Worm (Caenorhabditis elegans) whole organism, L1 larva: ENCODE measurements around the gene dmd-6.
A peak's percentile ranks its signal among the peaks of the same experiment; 100 is the strongest.

Experiments used
- C04F5.9 ChIP-seq: sonication (generic microtip); optimal IDR thresholded peaks from 2 replicates; lab custom pipeline; 2016; ENCODE audit warnings: missing genetic modification characterization, missing compliant biosample characterization
- C16A3.4 ChIP-seq: fragments of 150-350 bp; optimal IDR thresholded peaks from 2 replicates; lab custom pipeline; 2014; ENCODE audit warnings: missing biosample characterization, missing genetic modification characterization
- C34B4.2 ChIP-seq: sonication (generic microtip); optimal IDR thresholded peaks from 2 replicates; lab custom pipeline; 2017; ENCODE audit warnings: mild to moderate bottlenecking, missing genetic modification characterization, missing compliant biosample characterization
- aha-1 ChIP-seq: fragments of 150-350 bp; optimal IDR thresholded peaks from 2 replicates; lab custom pipeline; 2014; ENCODE audit warnings: missing biosample characterization, missing genetic modification characterization
- alr-1 ChIP-seq: fragments of 200-800 bp; sonication (Bioruptor generic); optimal IDR thresholded peaks from 2 replicates; lab custom pipeline; 2018; ENCODE audit warnings: borderline replicate concordance, mild to moderate bottlenecking, missing genetic modification characterization, missing compliant biosample characterization
- blmp-1 ChIP-seq: fragments of 150-350 bp; optimal IDR thresholded peaks from 2 replicates; lab custom pipeline; 2014; ENCODE audit warnings: missing biosample characterization, missing genetic modification characterization
- ceh-63 ChIP-seq: fragments of 200-800 bp; sonication (Bioruptor generic); optimal IDR thresholded peaks from 2 replicates; lab custom pipeline; 2018; ENCODE audit warnings: mild to moderate bottlenecking, missing genetic modification characterization, missing compliant biosample characterization
- ceh-8 ChIP-seq: fragments of 200-800 bp; sonication (Bioruptor generic); optimal IDR thresholded peaks from 2 replicates; lab custom pipeline; 2018; ENCODE audit warnings: mild to moderate bottlenecking, missing genetic modification characterization, moderate library complexity, missing compliant biosample characterization
- ceh-88 ChIP-seq: fragments of 200-800 bp; sonication (Bioruptor generic); IDR thresholded peaks from 2 replicates; pipeline ENCODE4 v1.3.6; 2022; ENCODE audit warnings: missing genetic modification characterization, missing compliant biosample characterization
- ceh-90 ChIP-seq: sonication (generic microtip); optimal IDR thresholded peaks from 2 replicates; lab custom pipeline; 2016; ENCODE audit warnings: missing genetic modification characterization, missing compliant biosample characterization
- dpl-1 ChIP-seq, 3 experiments: fragments of 150-350 bp in 2 of 3; sonication (generic microtip) in 1 of 3; optimal IDR thresholded peaks; 2 replicates each; lab custom pipeline; 2014 to 2017; ENCODE audit warnings: missing biosample characterization in 3 of 3, missing genetic modification characterization in 3 of 3, missing genetic modification reagents in 3 of 3
- dsc-1 ChIP-seq: sonication (generic microtip); optimal IDR thresholded peaks from 2 replicates; lab custom pipeline; 2016; ENCODE audit warnings: mild to moderate bottlenecking, missing genetic modification characterization, missing compliant biosample characterization
- efl-1 ChIP-seq, 4 experiments: fragments of 150-350 bp; optimal IDR thresholded peaks in 3 of 4; peaks in 1 of 4; 1 replicate in 1 of 4; 2 replicates in 3 of 4; lab custom pipeline; 2014; ENCODE audit warnings: missing biosample characterization in 2 of 4, missing genetic modification characterization in 2 of 4, missing genetic modification reagents in 2 of 4
- egl-27 ChIP-seq, 2 experiments: fragments of 150-350 bp in 1 of 2; sonication (generic microtip); optimal IDR thresholded peaks; 3 replicates each; lab custom pipeline; 2017 to 2018; ENCODE audit warnings: missing biosample characterization in 2 of 2, missing genetic modification characterization in 2 of 2, missing genetic modification reagents in 2 of 2
- ets-5 ChIP-seq: fragments of 200-800 bp; sonication (Bioruptor generic); IDR thresholded peaks from 2 replicates; pipeline ENCODE4 v1.3.6; 2022; ENCODE audit warnings: missing genetic modification characterization, missing compliant biosample characterization
- fkh-4 ChIP-seq: sonication (generic microtip); optimal IDR thresholded peaks from 2 replicates; lab custom pipeline; 2016; ENCODE audit warnings: missing compliant biosample characterization, missing genetic modification characterization, borderline replicate concordance
- fkh-8 ChIP-seq: sonication (generic microtip); optimal IDR thresholded peaks from 2 replicates; lab custom pipeline; 2016; ENCODE audit warnings: mild to moderate bottlenecking, missing genetic modification characterization, missing compliant biosample characterization
- irx-1 ChIP-seq: sonication (generic microtip); optimal IDR thresholded peaks from 2 replicates; lab custom pipeline; 2016; ENCODE audit warnings: missing genetic modification characterization, missing compliant biosample characterization
- jun-1 ChIP-seq: fragments of 150-350 bp; optimal IDR thresholded peaks from 2 replicates; lab custom pipeline; 2014; ENCODE audit warnings: missing biosample characterization, missing genetic modification reagents, missing genetic modification characterization
- lin-14 ChIP-seq: fragments of 200-800 bp; sonication (Bioruptor generic); optimal IDR thresholded peaks from 2 replicates; lab custom pipeline; 2018; ENCODE audit warnings: mild to moderate bottlenecking, missing genetic modification characterization, moderate library complexity, missing compliant biosample characterization
- lin-15B ChIP-seq: fragments of 150-350 bp; sonication (generic microtip); optimal IDR thresholded peaks from 3 replicates; lab custom pipeline; 2014; ENCODE audit warnings: missing biosample characterization, missing genetic modification characterization
- lin-35 ChIP-seq, 2 experiments: fragments of 150-350 bp; optimal IDR thresholded peaks; 2 replicates each; lab custom pipeline; 2014; ENCODE audit warnings: missing biosample characterization in 2 of 2, missing genetic modification characterization in 2 of 2, missing genetic modification reagents in 2 of 2
- lin-39 ChIP-seq: fragments of 150-350 bp; optimal IDR thresholded peaks from 2 replicates; lab custom pipeline; 2014; ENCODE audit warnings: missing biosample characterization, missing genetic modification reagents, missing genetic modification characterization
- lsy-2 ChIP-seq, 2 experiments: fragments of 150-350 bp; optimal IDR thresholded peaks; 2 replicates each; lab custom pipeline; 2014; ENCODE audit warnings: missing biosample characterization in 2 of 2, missing genetic modification characterization in 2 of 2
- mdl-1 ChIP-seq, 2 experiments: fragments of 150-350 bp; optimal IDR thresholded peaks; 2 replicates each; lab custom pipeline; 2014 to 2017; ENCODE audit warnings: missing biosample characterization in 2 of 2, missing genetic modification characterization in 2 of 2, inconsistent platforms in 1 of 2
- mep-1 ChIP-seq: fragments of 150-350 bp; optimal IDR thresholded peaks from 2 replicates; lab custom pipeline; 2014; ENCODE audit warnings: missing biosample characterization, missing genetic modification characterization
- nhr-11 ChIP-seq: fragments of 150-350 bp; optimal IDR thresholded peaks from 2 replicates; lab custom pipeline; 2014; ENCODE audit warnings: missing biosample characterization, missing genetic modification characterization
- nhr-19 ChIP-seq: fragments of 200-800 bp; sonication (Bioruptor generic); conservative IDR thresholded peaks from 2 replicates; pipeline ENCODE4 v1.3.6; 2022; ENCODE audit warnings: missing genetic modification characterization, missing compliant biosample characterization
- nhr-20 ChIP-seq: sonication (generic microtip); optimal IDR thresholded peaks from 2 replicates; lab custom pipeline; 2016; ENCODE audit warnings: mild to moderate bottlenecking, missing genetic modification characterization, missing compliant biosample characterization
- nhr-237 ChIP-seq: fragments of 150-350 bp; optimal IDR thresholded peaks from 2 replicates; lab custom pipeline; 2014; ENCODE audit warnings: missing biosample characterization, missing genetic modification characterization
- nhr-47 ChIP-seq: sonication (generic microtip); optimal IDR thresholded peaks from 2 replicates; lab custom pipeline; 2016; ENCODE audit warnings: mild to moderate bottlenecking, missing genetic modification characterization, moderate library complexity, missing compliant biosample characterization
- nhr-71 ChIP-seq: sonication (generic microtip); optimal IDR thresholded peaks from 2 replicates; lab custom pipeline; 2016; ENCODE audit warnings: mild to moderate bottlenecking, missing genetic modification characterization, moderate library complexity, missing compliant biosample characterization
- nhr-84 ChIP-seq: sonication (generic microtip); optimal IDR thresholded peaks from 2 replicates; lab custom pipeline; 2017; ENCODE audit warnings: missing biosample characterization, missing genetic modification characterization
- nhr-85 ChIP-seq: sonication (generic microtip); peaks from one replicate; lab custom pipeline; 2016; ENCODE audit warnings: missing genetic modification characterization, inconsistent platforms, missing compliant biosample characterization
- pqm-1 ChIP-seq: sonication (generic microtip); optimal IDR thresholded peaks from 3 replicates; lab custom pipeline; 2017; ENCODE audit warnings: missing biosample characterization, missing genetic modification characterization
- rnt-1 ChIP-seq: sonication (generic microtip); optimal IDR thresholded peaks from 2 replicates; lab custom pipeline; 2016; ENCODE audit warnings: mild to moderate bottlenecking, missing genetic modification characterization, moderate library complexity, missing compliant biosample characterization
- skn-1 ChIP-seq: fragments of 150-350 bp; optimal IDR thresholded peaks from 2 replicates; lab custom pipeline; 2014; ENCODE audit warnings: missing biosample characterization, missing genetic modification characterization
- snu-23 ChIP-seq: sonication (generic microtip); optimal IDR thresholded peaks from 2 replicates; lab custom pipeline; 2016; ENCODE audit warnings: missing genetic modification characterization, missing compliant biosample characterization
- sox-4 ChIP-seq: sonication (generic microtip); optimal IDR thresholded peaks from 2 replicates; lab custom pipeline; 2016; ENCODE audit warnings: missing genetic modification characterization, missing compliant biosample characterization
- sptf-1 ChIP-seq: fragments of 150-350 bp; optimal IDR thresholded peaks from 2 replicates; lab custom pipeline; 2014; ENCODE audit warnings: missing biosample characterization, missing genetic modification characterization
- swsn-7 ChIP-seq: sonication (generic microtip); optimal IDR thresholded peaks from 2 replicates; lab custom pipeline; 2016; ENCODE audit warnings: missing genetic modification characterization, missing compliant biosample characterization
- tbx-2 ChIP-seq: sonication (generic microtip); optimal IDR thresholded peaks from 2 replicates; lab custom pipeline; 2016; ENCODE audit warnings: missing genetic modification characterization, missing compliant biosample characterization
- unc-62 ChIP-seq: fragments of 150-350 bp; optimal IDR thresholded peaks from 2 replicates; lab custom pipeline; 2014; ENCODE audit warnings: missing biosample characterization, missing genetic modification reagents, missing genetic modification characterization
- unc-98 ChIP-seq: fragments of 200-800 bp; sonication (Bioruptor generic); IDR thresholded peaks from 2 replicates; pipeline ENCODE4 v1.3.6; 2022; ENCODE audit warnings: missing genetic modification characterization, missing compliant biosample characterization
- vab-15 ChIP-seq: sonication (generic microtip); optimal IDR thresholded peaks from 2 replicates; lab custom pipeline; 2017; ENCODE audit warnings: missing genotype, mild to moderate bottlenecking, missing genetic modification characterization, missing compliant biosample characterization
- xbp-1 ChIP-seq: sonication (generic microtip); optimal IDR thresholded peaks from 2 replicates; lab custom pipeline; 2016; ENCODE audit warnings: missing genetic modification characterization, missing compliant biosample characterization
- ztf-4 ChIP-seq: fragments of 150-350 bp; optimal IDR thresholded peaks from 2 replicates; lab custom pipeline; 2014; ENCODE audit warnings: missing biosample characterization, missing genetic modification characterization

dmd-6 gene

DNA sequence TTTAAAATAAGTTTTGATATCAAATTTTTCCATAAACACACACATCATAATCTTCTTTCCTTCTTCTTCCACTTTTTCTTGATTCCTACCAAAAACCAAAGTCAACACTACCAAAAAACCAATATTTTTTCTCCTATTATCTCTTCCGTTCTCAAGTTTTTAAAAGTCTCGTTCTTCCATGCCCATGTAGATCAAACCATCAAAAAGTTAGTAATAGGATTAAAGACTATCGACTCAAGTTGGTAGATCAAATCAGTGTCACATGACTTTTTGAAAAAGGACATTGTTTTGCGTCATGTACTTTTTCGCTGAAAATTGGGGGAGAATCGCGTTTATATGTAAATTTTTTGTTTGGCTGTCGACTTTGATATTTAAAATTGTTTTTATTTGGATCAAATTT lies 13.4 kb upstream of the dmd-6 start:
- TF ChIP-seq nhr-20 (tag; lab: Kevin White, UChicago), result peak; percentile 40
- no peak for TF ChIP-seq C34B4.2 (tag; lab: Kevin White, UChicago)
- no peak for TF ChIP-seq nhr-237 (tag; lab: Kevin White, UChicago)
- no peak for TF ChIP-seq aha-1 (tag; lab: Kevin White, UChicago)
- no peak for TF ChIP-seq efl-1 (optimal IDR thresholded peaks at IDR 0.05; lab: Kevin White, UChicago)
- peak in 1 of 2 experiments; percentile 90 for TF ChIP-seq efl-1 (GFP tag; optimal IDR thresholded peaks at IDR 0.05 in 1 of 2; lab: Kevin White, UChicago)
- TF ChIP-seq rnt-1 (tag; lab: Kevin White, UChicago), result no peak
- TF ChIP-seq snu-23, result peak; percentile 30
- TF ChIP-seq sptf-1, result no peak
- no peak for TF ChIP-seq mdl-1 (tag; optimal IDR thresholded peaks at IDR 0.05; lab: Kevin White, UChicago)
- peak; percentile 84 for TF ChIP-seq nhr-85 (tag; lab: Kevin White, UChicago)
- TF ChIP-seq lin-35 (GFP tag; optimal IDR thresholded peaks at IDR 0.05; lab: Kevin White, UChicago), result peak in 1 of 2 experiments; percentile 34
- TF ChIP-seq C16A3.4 (tag; lab: Kevin White, UChicago), result no peak

DNA sequence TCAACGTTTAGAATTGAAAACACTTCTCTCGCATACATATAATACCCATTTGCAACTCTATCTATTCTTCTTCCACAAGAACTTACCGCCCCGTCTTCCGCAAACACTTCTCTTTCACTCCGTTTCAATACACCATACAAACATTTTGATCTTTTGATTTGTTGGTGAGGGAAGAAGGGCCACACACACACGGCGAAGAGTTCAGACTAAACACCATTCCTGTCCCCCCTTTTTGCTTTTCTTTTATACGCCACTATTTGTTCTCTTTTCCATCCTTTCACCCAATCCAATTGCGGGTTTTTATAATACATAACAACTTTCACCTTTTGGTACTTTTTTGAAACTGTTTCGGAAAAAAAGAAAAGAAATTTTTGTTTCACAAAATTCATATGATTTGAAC lies 11.3 kb upstream of the dmd-6 start:
- TF ChIP-seq tbx-2 (no peak), lsy-2 (tag; optimal IDR thresholded peaks at IDR 0.05; lab: Kevin White, UChicago) (no peak), lin-14 (peak; percentile 54), dsc-1 (no peak), nhr-20 (tag; lab: Kevin White, UChicago) (peak; percentile 38), sptf-1 (no peak), blmp-1 (peak; percentile 78), vab-15 (no peak), lin-35 (GFP tag; optimal IDR thresholded peaks at IDR 0.05; lab: Kevin White, UChicago) (no peak), ceh-8 (GFP tag; lab: Kevin White, UChicago) (no peak), nhr-71 (peak; percentile 20), unc-62 (no peak)
- TF ChIP-seq, all 84 proteins: peak for 4

DNA sequence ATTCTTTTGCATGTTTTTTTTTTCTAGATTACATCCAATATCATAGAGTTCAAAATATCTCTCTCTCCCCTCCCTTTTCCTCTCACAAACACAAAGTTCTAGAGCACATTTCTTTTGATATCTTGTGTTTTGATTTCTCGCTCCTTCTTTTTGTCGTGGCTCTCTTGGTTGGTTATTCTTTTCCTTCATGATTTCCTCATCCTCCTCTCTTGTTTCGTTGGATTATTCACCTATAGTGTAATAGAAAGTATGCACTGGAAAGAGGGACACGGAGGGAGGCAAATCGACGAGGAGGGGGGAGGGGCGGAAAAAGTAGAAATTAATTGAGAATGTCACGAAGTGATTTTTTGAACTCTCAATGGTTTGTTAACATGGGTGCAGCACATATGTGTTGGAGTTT lies 9.9 kb upstream of the dmd-6 start:
- peak; percentile 56 for TF ChIP-seq fkh-4 (tag; lab: Kevin White, UChicago)
- TF ChIP-seq skn-1 (tag; lab: Kevin White, UChicago), result peak; percentile 26
- TF ChIP-seq mdl-1 (tag; optimal IDR thresholded peaks at IDR 0.05; lab: Kevin White, UChicago), result peak in 1 of 2 experiments; percentile 3
- peak; percentile 14 for TF ChIP-seq nhr-11 (tag; lab: Kevin White, UChicago)
- TF ChIP-seq snu-23, result peak; percentile 42
- no peak for TF ChIP-seq ceh-90 (tag; lab: Kevin White, UChicago)
- TF ChIP-seq nhr-85 (tag; lab: Kevin White, UChicago), result peak; percentile 57
- no peak for TF ChIP-seq C04F5.9 (tag; lab: Kevin White, UChicago)
- TF ChIP-seq lin-39 (tag; lab: Kevin White, UChicago), result peak; percentile 22
- peak; percentile 60 for TF ChIP-seq nhr-19
- TF ChIP-seq nhr-71, result peak; percentile 96
- no peak for TF ChIP-seq unc-62
- peak in 1 of 2 experiments; percentile 18 for TF ChIP-seq efl-1 (optimal IDR thresholded peaks at IDR 0.05; lab: Kevin White, UChicago)
- TF ChIP-seq efl-1 (GFP tag; optimal IDR thresholded peaks at IDR 0.05 in 1 of 2; lab: Kevin White, UChicago), result no peak
- peak; percentile 48 for TF ChIP-seq fkh-8
- no peak for TF ChIP-seq unc-98 (GFP tag; lab: Robert Waterston, UW)
- no peak for TF ChIP-seq nhr-84
- peak; percentile 27 to 35 for TF ChIP-seq lsy-2 (tag; optimal IDR thresholded peaks at IDR 0.05; lab: Kevin White, UChicago)
- no peak for TF ChIP-seq jun-1 (tag; lab: Kevin White, UChicago)
- peak; percentile 20 for TF ChIP-seq sox-4
- TF ChIP-seq xbp-1 (tag; lab: Kevin White, UChicago), result peak; percentile 5
- no peak for TF ChIP-seq pqm-1 (tag; lab: Kevin White, UChicago)
- no peak for TF ChIP-seq alr-1
- peak; percentile 34 for TF ChIP-seq swsn-7
- peak in 1 of 2 experiments; percentile 12 for TF ChIP-seq lin-35 (GFP tag; optimal IDR thresholded peaks at IDR 0.05; lab: Kevin White, UChicago)
- TF ChIP-seq blmp-1, result peak; percentile 2
- TF ChIP-seq ceh-63 (GFP tag; lab: Kevin White, UChicago), result no peak
- peak; percentile 58 for TF ChIP-seq ztf-4 (tag; lab: Kevin White, UChicago)
- peak in 1 of 2 experiments; percentile 6 for TF ChIP-seq egl-27 (tag; optimal IDR thresholded peaks at IDR 0.05; lab: Kevin White, UChicago)
- peak; percentile 14 for TF ChIP-seq tbx-2
- peak; percentile 15 for TF ChIP-seq C16A3.4 (tag; lab: Kevin White, UChicago)
- TF ChIP-seq lin-15B, result no peak
- TF ChIP-seq ceh-88 (GFP tag; lab: Robert Waterston, UW), result no peak
- TF ChIP-seq ets-5 (GFP tag; lab: Robert Waterston, UW), result no peak
- TF ChIP-seq dpl-1 (GFP tag; optimal IDR thresholded peaks at IDR 0.05; lab: Kevin White, UChicago), result peak in 1 of 3 experiments; percentile 6
- peak; percentile 51 for TF ChIP-seq mep-1 (tag; lab: Kevin White, UChicago)
- peak; percentile 50 for TF ChIP-seq nhr-47 (tag; lab: Kevin White, UChicago)
- TF ChIP-seq lin-14, result peak; percentile 86
- peak; percentile 77 for TF ChIP-seq nhr-20 (tag; lab: Kevin White, UChicago)
- TF ChIP-seq irx-1 (tag; lab: Kevin White, UChicago), result no peak
